Fruit fly (Drosophila melanogaster) whole organism, embryonic: ENCODE measurements around the gene eIF1.

Experiments
- ATbp ChIP-seq: fragments of 200-800 bp; sonication (Bioruptor generic); optimal IDR thresholded peaks from 2 replicates; lab custom pipeline; 2017; ENCODE audit warnings: missing biosample characterization, mild to moderate bottlenecking, missing genetic modification characterization, missing genetic modification reagents
- Abd-B ChIP-seq: fragments of 200-800 bp; sonication (Bioruptor generic); optimal IDR thresholded peaks from 2 replicates; lab custom pipeline; 2018; ENCODE audit warnings: missing biosample characterization, mild to moderate bottlenecking, missing genetic modification characterization, moderate library complexity
- CG13775 ChIP-seq: fragments of 200-800 bp; sonication (Bioruptor generic); optimal IDR thresholded peaks from 3 replicates; lab custom pipeline; 2017; ENCODE audit warnings: missing biosample characterization, mild to moderate bottlenecking, missing genetic modification characterization
- CG14050 ChIP-seq: fragments of 200-800 bp; sonication (Bioruptor generic); IDR thresholded peaks from 3 replicates; pipeline ENCODE4 v1.3.6; 2022; ENCODE audit warnings: missing biosample characterization, missing genetic modification characterization
- CG15479 ChIP-seq: fragments of 200-800 bp; sonication (Bioruptor generic); optimal IDR thresholded peaks from 3 replicates; lab custom pipeline; 2019; ENCODE audit warnings: missing biosample characterization, mild to moderate bottlenecking, missing genetic modification characterization, moderate library complexity
- CG1647 ChIP-seq: fragments of 200-800 bp; sonication (Bioruptor generic); optimal IDR thresholded peaks from 3 replicates; lab custom pipeline; 2016; ENCODE audit warnings: missing biosample characterization, missing genetic modification characterization
- CG16863 ChIP-seq: fragments of 200-800 bp; sonication (Bioruptor generic); optimal IDR thresholded peaks from 3 replicates; lab custom pipeline; 2016; ENCODE audit warnings: missing biosample characterization, missing genetic modification characterization
- CG17385 ChIP-seq: fragments of 200-800 bp; sonication (Bioruptor generic); optimal IDR thresholded peaks from 3 replicates; lab custom pipeline; 2018; ENCODE audit warnings: missing biosample characterization, mild to moderate bottlenecking, missing genetic modification characterization
- CG17568 ChIP-seq: fragments of 200-800 bp; sonication (Bioruptor generic); optimal IDR thresholded peaks from 2 replicates; lab custom pipeline; 2018; ENCODE audit warnings: missing biosample characterization, mild to moderate bottlenecking, missing genetic modification characterization, moderate library complexity
- CG1832 ChIP-seq: fragments of 200-800 bp; sonication (Bioruptor generic); optimal IDR thresholded peaks from 2 replicates; lab custom pipeline; 2017; ENCODE audit warnings: missing biosample characterization, mild to moderate bottlenecking, missing genetic modification characterization, inconsistent platforms
- CG2202 ChIP-seq: fragments of 200-800 bp; sonication (Bioruptor generic); optimal IDR thresholded peaks from 2 replicates; lab custom pipeline; 2018; ENCODE audit warnings: missing biosample characterization, mild to moderate bottlenecking, missing genetic modification characterization
- CG5953 ChIP-seq: fragments of 200-800 bp; sonication (Bioruptor generic); IDR thresholded peaks from 2 replicates; pipeline ENCODE4 v1.3.6; 2022; ENCODE audit warnings: missing biosample characterization, missing genetic modification characterization
- CG6689 ChIP-seq: fragments of 200-800 bp; sonication (Bioruptor generic); IDR thresholded peaks from 2 replicates; pipeline ENCODE4 v1.3.6; 2022; ENCODE audit warnings: missing biosample characterization, missing genetic modification characterization
- CG9609 ChIP-seq: fragments of 200-800 bp; sonication (Bioruptor generic); optimal IDR thresholded peaks from 3 replicates; lab custom pipeline; 2016; ENCODE audit warnings: missing biosample characterization, missing genetic modification characterization
- CoRest ChIP-seq: fragments of 200-800 bp; sonication (Bioruptor generic); optimal IDR thresholded peaks from 3 replicates; lab custom pipeline; 2018; ENCODE audit warnings: missing biosample characterization, mild to moderate bottlenecking, missing genetic modification characterization, moderate library complexity
- Dek ChIP-seq: fragments of 200-800 bp; sonication (Bioruptor generic); optimal IDR thresholded peaks from 3 replicates; lab custom pipeline; 2019; ENCODE audit warnings: missing biosample characterization, mild to moderate bottlenecking, missing genetic modification characterization, moderate library complexity
- Dip3 ChIP-seq: fragments of 200-800 bp; sonication (Bioruptor generic); optimal IDR thresholded peaks from 3 replicates; lab custom pipeline; 2016; ENCODE audit warnings: missing biosample characterization, missing genetic modification characterization
- Doc2 ChIP-seq: fragments of 200-800 bp; sonication (Bioruptor generic); IDR thresholded peaks from 2 replicates; pipeline ENCODE4 v1.3.6; 2022; ENCODE audit warnings: missing biosample characterization, missing genetic modification characterization
- Ets97D ChIP-seq: fragments of 200-800 bp; sonication (Bioruptor generic); optimal IDR thresholded peaks from 3 replicates; lab custom pipeline; 2016; ENCODE audit warnings: missing biosample characterization, missing genetic modification characterization
- GATAe ChIP-seq: fragments of 200-800 bp; sonication (Bioruptor generic); conservative IDR thresholded peaks from 2 replicates; pipeline ENCODE4 v1.3.6; 2022; ENCODE audit warnings: missing biosample characterization, missing genetic modification characterization
- HLH4C ChIP-seq: fragments of 200-800 bp; sonication (Bioruptor generic); IDR thresholded peaks from 3 replicates; pipeline ENCODE4 v1.3.6; 2022; ENCODE audit warnings: missing biosample characterization, missing genetic modification characterization; ENCODE audit not compliant: partially characterized antibody
- Hsf ChIP-seq: fragments of 200-800 bp; sonication (Bioruptor generic); optimal IDR thresholded peaks from 3 replicates; lab custom pipeline; 2016; ENCODE audit warnings: missing biosample characterization, missing genetic modification characterization
- Mrtf ChIP-seq: fragments of 200-800 bp; sonication (Bioruptor generic); IDR thresholded peaks from 3 replicates; pipeline ENCODE4 v1.3.6; 2022; ENCODE audit warnings: missing biosample characterization, missing genetic modification characterization
- Nf-YC ChIP-seq: fragments of 200-800 bp; optimal IDR thresholded peaks from 3 replicates; lab custom pipeline; 2019; ENCODE audit warnings: missing biosample characterization, mild to moderate bottlenecking, missing genetic modification characterization, moderate library complexity
- Opbp ChIP-seq: fragments of 200-800 bp; sonication (Bioruptor generic); IDR thresholded peaks from 3 replicates; pipeline ENCODE4 v1.3.6; 2022; ENCODE audit warnings: missing biosample characterization, missing genetic modification characterization; ENCODE audit not compliant: partially characterized antibody
- Scr ChIP-seq: fragments of 200-800 bp; sonication (Bioruptor generic); IDR thresholded peaks from 2 replicates; pipeline ENCODE4 v1.3.6; 2022; ENCODE audit warnings: missing biosample characterization, missing genetic modification characterization; ENCODE audit not compliant: partially characterized antibody
- Sry-β ChIP-seq: fragments of 200-800 bp; sonication (Bioruptor generic); optimal IDR thresholded peaks from 2 replicates; lab custom pipeline; 2018; ENCODE audit warnings: missing biosample characterization, mild to moderate bottlenecking, missing genetic modification characterization, moderate library complexity
- Trl ChIP-seq, 3 experiments: fragments of >200 bp in 2 of 3; fragments of 200-800 bp in 1 of 3; sonication (Bioruptor generic) in 1 of 3; optimal IDR thresholded peaks; 2 replicates in 1 of 3; 3 replicates in 2 of 3; lab custom pipeline; 2016 to 2017; ENCODE audit warnings: missing biosample characterization in 1 of 3, missing genetic modification characterization in 1 of 3
- Xrp1 ChIP-seq: fragments of 200-800 bp; sonication (Bioruptor generic); IDR thresholded peaks from 2 replicates; pipeline ENCODE4 v1.3.6; 2022; ENCODE audit warnings: missing biosample characterization, missing genetic modification characterization
- ac ChIP-seq: fragments of 200-800 bp; sonication (Bioruptor generic); optimal IDR thresholded peaks from 3 replicates; lab custom pipeline; 2017; ENCODE audit warnings: missing biosample characterization, mild to moderate bottlenecking, missing genetic modification characterization
- al ChIP-seq: fragments of 200-800 bp; sonication (Bioruptor generic); IDR thresholded peaks from 2 replicates; pipeline ENCODE4 v1.3.6; 2022; ENCODE audit warnings: missing biosample characterization, missing genetic modification characterization
- az2 ChIP-seq: fragments of 200-800 bp; sonication (Bioruptor generic); optimal IDR thresholded peaks from 3 replicates; lab custom pipeline; 2016; ENCODE audit warnings: missing biosample characterization, missing genetic modification characterization
- bcd ChIP-seq: fragments of 200-800 bp; sonication (Bioruptor generic); optimal IDR thresholded peaks from 2 replicates; lab custom pipeline; 2017; ENCODE audit warnings: missing biosample characterization, mild to moderate bottlenecking, missing genetic modification characterization
- bigmax ChIP-seq: fragments of 200-800 bp; sonication (Bioruptor generic); optimal IDR thresholded peaks from 2 replicates; lab custom pipeline; 2018; ENCODE audit warnings: missing biosample characterization, mild to moderate bottlenecking, missing genetic modification characterization
- btn ChIP-seq: fragments of 200-800 bp; sonication (Bioruptor generic); optimal IDR thresholded peaks from 2 replicates; lab custom pipeline; 2016; ENCODE audit warnings: missing biosample characterization, missing genetic modification characterization
- cad ChIP-seq: fragments of >200 bp; optimal IDR thresholded peaks from 2 replicates; lab custom pipeline; 2017; ENCODE audit warnings: missing biosample characterization, missing genetic modification characterization
- caup ChIP-seq: fragments of 200-800 bp; sonication (Bioruptor generic); optimal IDR thresholded peaks from 3 replicates; lab custom pipeline; 2017; ENCODE audit warnings: missing biosample characterization, mild to moderate bottlenecking, missing genetic modification characterization, moderate library complexity; ENCODE audit not compliant: severe bottlenecking
- fd102C ChIP-seq: fragments of 200-800 bp; sonication (Bioruptor generic); optimal IDR thresholded peaks from 2 replicates; lab custom pipeline; 2018; ENCODE audit warnings: missing biosample characterization, mild to moderate bottlenecking, missing genetic modification characterization, moderate library complexity
- fru ChIP-seq: fragments of >200 bp; optimal IDR thresholded peaks from 2 replicates; lab custom pipeline; 2017
- ind ChIP-seq: fragments of 200-800 bp; sonication (Bioruptor generic); optimal IDR thresholded peaks from 3 replicates; lab custom pipeline; 2016; ENCODE audit warnings: missing biosample characterization, missing genetic modification characterization
- jumu ChIP-seq: fragments of 200-800 bp; sonication (Bioruptor generic); optimal IDR thresholded peaks from 3 replicates; lab custom pipeline; 2016; ENCODE audit warnings: missing biosample characterization, missing genetic modification characterization
- kay ChIP-seq: fragments of 200-800 bp; sonication (Bioruptor generic); optimal IDR thresholded peaks from 2 replicates; lab custom pipeline; 2016; ENCODE audit warnings: missing biosample characterization, missing genetic modification characterization
- ken ChIP-seq: fragments of 200-800 bp; sonication (Bioruptor generic); IDR thresholded peaks from 3 replicates; pipeline ENCODE4 v1.3.6; 2022; ENCODE audit warnings: missing biosample characterization, missing genetic modification characterization
- lab ChIP-seq: fragments of 200-800 bp; sonication (Bioruptor generic); optimal IDR thresholded peaks from 3 replicates; lab custom pipeline; 2017; ENCODE audit warnings: missing biosample characterization, missing genetic modification characterization, mild to moderate bottlenecking, moderate library complexity, missing genetic modification reagents
- pfk ChIP-seq: fragments of 200-800 bp; sonication (Bioruptor generic); optimal IDR thresholded peaks from 2 replicates; lab custom pipeline; 2018; ENCODE audit warnings: missing biosample characterization, mild to moderate bottlenecking, missing genetic modification characterization, moderate library complexity
- sens-2 ChIP-seq: fragments of 200-800 bp; sonication (Bioruptor generic); IDR thresholded peaks from 2 replicates; pipeline ENCODE4 v1.3.6; 2022; ENCODE audit warnings: missing biosample characterization, missing genetic modification characterization
- sima ChIP-seq: fragments of 200-800 bp; sonication (Bioruptor generic); optimal IDR thresholded peaks from 2 replicates; lab custom pipeline; 2016; ENCODE audit warnings: missing biosample characterization, missing genetic modification characterization
- sob ChIP-seq: fragments of 200-800 bp; sonication (Bioruptor generic); IDR thresholded peaks from 2 replicates; pipeline ENCODE4 v1.3.6; 2022; ENCODE audit warnings: missing biosample characterization, missing genetic modification characterization
- trh ChIP-seq: fragments of 200-800 bp; sonication (Bioruptor generic); optimal IDR thresholded peaks from 2 replicates; lab custom pipeline; 2016; ENCODE audit warnings: missing biosample characterization, missing genetic modification characterization
- vnd ChIP-seq: fragments of 200-800 bp; sonication (Bioruptor generic); IDR thresholded peaks from 3 replicates; pipeline ENCODE4 v1.3.6; 2022; ENCODE audit warnings: missing biosample characterization, missing genetic modification characterization; ENCODE audit not compliant: partially characterized antibody
- zfh1 ChIP-seq: fragments of 200-800 bp; sonication (Bioruptor generic); IDR thresholded peaks from 3 replicates; pipeline ENCODE4 v1.3.6; 2022; ENCODE audit warnings: missing biosample characterization, missing genetic modification characterization

eIF1 gene

dm6 chr3L:3179474-3179873 is 43.7 kb upstream of the eIF1 start (continued):
- TF ChIP-seq CG6689 = peak; percentile 91
- TF ChIP-seq GATAe (GFP tag; lab: Robert Waterston, UW) = peak; percentile 75; the same call in 1 of the 2 replicates
- TF ChIP-seq CG15479 (GFP tag; lab: Kevin White, UChicago) = no peak
- TF ChIP-seq CG17568 = no peak
- TF ChIP-seq Scr (GFP tag; lab: Robert Waterston, UW) = no peak
- no peak for TF ChIP-seq HLH4C (GFP tag; lab: Robert Waterston, UW)
- TF ChIP-seq lab (GFP tag; lab: Kevin White, UChicago) = peak; percentile 94
- peak; percentile 53; the same call in 1 of the 2 replicates for TF ChIP-seq sens-2 (GFP tag; lab: Robert Waterston, UW)
- no peak for TF ChIP-seq vnd
- peak; percentile 75 for TF ChIP-seq Doc2 (GFP tag; lab: Robert Waterston, UW)
- TF ChIP-seq az2 (GFP tag; lab: Kevin White, UChicago) = peak; percentile 83
- TF ChIP-seq Xrp1 = peak; percentile 96
- TF ChIP-seq Nf-YC (tag; lab: Kevin White, UChicago) = no peak
- peak; percentile 74 for TF ChIP-seq jumu (GFP tag; lab: Kevin White, UChicago)
- peak; percentile 80 for TF ChIP-seq ATbp (GFP tag; lab: Kevin White, UChicago)
- TF ChIP-seq CG13775 (GFP tag; lab: Kevin White, UChicago) = peak; percentile 78
- peak; percentile 89 for TF ChIP-seq sob (GFP tag; lab: Robert Waterston, UW)
- TF ChIP-seq Dip3 = peak; percentile 77
- no peak for TF ChIP-seq fru (lab: Kevin White, UChicago)
- TF ChIP-seq CG1832 (GFP tag; lab: Kevin White, UChicago) = no peak
- peak; percentile 46 for TF ChIP-seq Ets97D
- peak; percentile 88 for TF ChIP-seq bcd
- peak; percentile 85 for TF ChIP-seq Mrtf (GFP tag; lab: Robert Waterston, UW)
- TF ChIP-seq zfh1 (GFP tag; lab: Robert Waterston, UW) = peak; percentile 89
- peak; percentile 71; the same call in 2 of the 3 replicates for TF ChIP-seq ken
- TF ChIP-seq CoRest = no peak
- peak; percentile 86 for TF ChIP-seq caup (GFP tag; lab: Kevin White, UChicago)
- TF ChIP-seq Abd-B (GFP tag; lab: Kevin White, UChicago) = peak; percentile 48
- TF ChIP-seq al = peak; percentile 76
- no peak for TF ChIP-seq Sry-β (GFP tag; lab: Kevin White, UChicago)
- peak; percentile 38 for TF ChIP-seq trh
- peak; percentile 82 for TF ChIP-seq Hsf (GFP tag; lab: Kevin White, UChicago)
- no peak for TF ChIP-seq Trl (optimal IDR thresholded peaks at IDR 0.05; lab: Kevin White, UChicago)
- TF ChIP-seq Trl (GFP tag; optimal IDR thresholded peaks at IDR 0.05; lab: Kevin White, UChicago) = peak; percentile 89
- peak; percentile 61 for TF ChIP-seq CG1647 (GFP tag; lab: Kevin White, UChicago)
- TF ChIP-seq fd102C (GFP tag; lab: Kevin White, UChicago) = peak; percentile 25
- peak; percentile 82 for TF ChIP-seq CG17385
- TF ChIP-seq btn = peak; percentile 66
- TF ChIP-seq Opbp (GFP tag; lab: Robert Waterston, UW) = no peak
- TF ChIP-seq cad (GFP tag; lab: Kevin White, UChicago) = no peak
- TF ChIP-seq pfk (GFP tag; lab: Kevin White, UChicago) = no peak
- TF ChIP-seq bigmax = peak; percentile 19
- TF ChIP-seq CG9609 (GFP tag; lab: Kevin White, UChicago) = peak; percentile 69
- no peak for TF ChIP-seq sima
- TF ChIP-seq kay (GFP tag; lab: Kevin White, UChicago) = peak; percentile 74
- peak; percentile 74 for TF ChIP-seq CG2202 (tag; lab: Kevin White, UChicago)
- peak; percentile 85 for TF ChIP-seq ind (GFP tag; lab: Kevin White, UChicago)
- peak; percentile 29; the same call in 1 of the 2 replicates for TF ChIP-seq CG5953 (GFP tag; lab: Robert Waterston, UW)
- TF ChIP-seq ac (GFP tag; lab: Kevin White, UChicago) = peak; percentile 26
- TF ChIP-seq CG16863 (GFP tag; lab: Kevin White, UChicago) = peak; percentile 79
- peak; percentile 80 for TF ChIP-seq Dek (tag; lab: Kevin White, UChicago)
- TF ChIP-seq CG14050 (GFP tag; lab: Robert Waterston, UW) = peak; percentile 68
